Worm (Caenorhabditis elegans) whole organism, L3 larva: ENCODE data around the gene srw-39.

Experiments used
- ceh-82 ChIP-seq: fragments of 150-350 bp; optimal IDR thresholded peaks from 2 replicates; lab custom pipeline; 2014; ENCODE audit warnings: missing biosample characterization, missing genetic modification characterization
- fkh-10 ChIP-seq: sonication (generic microtip); optimal IDR thresholded peaks from 2 replicates; lab custom pipeline; 2017; ENCODE audit warnings: missing biosample characterization, missing genetic modification reagents, missing genetic modification characterization
- nhr-237 ChIP-seq: fragments of 150-350 bp; optimal IDR thresholded peaks from 2 replicates; lab custom pipeline; 2014; ENCODE audit warnings: missing biosample characterization, missing genetic modification characterization
- nhr-28 ChIP-seq: fragments of 150-350 bp; optimal IDR thresholded peaks from 2 replicates; lab custom pipeline; 2014; ENCODE audit warnings: missing biosample characterization, missing genetic modification characterization
- skn-1 ChIP-seq: fragments of 150-350 bp; optimal IDR thresholded peaks from 2 replicates; lab custom pipeline; 2014; ENCODE audit warnings: missing biosample characterization, missing genetic modification characterization
- unc-62 ChIP-seq: fragments of 150-350 bp; sonication (generic microtip); optimal IDR thresholded peaks from 4 replicates; lab custom pipeline; 2014; ENCODE audit warnings: missing biosample characterization, missing genetic modification reagents, missing genetic modification characterization
- zag-1 ChIP-seq: fragments of 150-350 bp; optimal IDR thresholded peaks from 2 replicates; lab custom pipeline; 2014; ENCODE audit warnings: missing biosample characterization, missing genetic modification characterization
- ztf-11 ChIP-seq: fragments of 150-350 bp; optimal IDR thresholded peaks from 2 replicates; lab custom pipeline; 2014; ENCODE audit warnings: missing biosample characterization, missing genetic modification characterization

DNA sequence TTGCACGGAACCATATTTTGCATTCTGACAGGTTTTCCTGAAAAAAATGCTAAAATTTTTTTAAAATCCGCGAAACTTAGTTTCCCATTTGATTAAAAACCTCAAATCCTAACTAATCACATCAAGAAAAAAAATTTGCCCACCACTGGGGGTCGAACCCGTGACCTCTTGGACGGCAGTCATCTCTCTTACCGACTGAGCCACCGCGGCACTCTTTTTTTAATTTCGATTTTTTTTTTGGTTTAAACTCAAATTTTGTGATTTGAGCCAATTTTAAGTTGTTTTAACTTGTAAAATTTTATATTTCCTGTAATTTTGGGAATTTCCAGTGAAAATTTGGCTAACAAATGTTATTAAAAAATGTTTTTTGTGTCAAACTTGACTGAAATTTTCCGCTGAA is 52.1 kb downstream of the srw-39 start:
- TF ChIP-seq ceh-82 (tag; lab: Kevin White, UChicago): no peak
- no peak for TF ChIP-seq nhr-237
- no peak for TF ChIP-seq fkh-10
- TF ChIP-seq nhr-28: no peak
- no peak for TF ChIP-seq skn-1 (tag; lab: Kevin White, UChicago)
- no peak for TF ChIP-seq unc-62
- TF ChIP-seq ztf-11: no peak
- TF ChIP-seq zag-1 (tag; lab: Kevin White, UChicago): no peak
